Worm (Caenorhabditis elegans) whole organism, early embryonic: Measurements from ENCODE around the gene F48G7.8.

ENCODE experiments used
- B0310.2 ChIP-seq: sonication (generic microtip); optimal IDR thresholded peaks from 2 replicates; lab custom pipeline; 2016; ENCODE audit warnings: mild to moderate bottlenecking, missing genetic modification characterization, missing compliant biosample characterization
- ama-1 ChIP-seq: fragments of 150-350 bp; optimal IDR thresholded peaks from 2 replicates; lab custom pipeline; 2014
- ceh-13 ChIP-seq: fragments of 200-800 bp; sonication (Bioruptor generic); optimal IDR thresholded peaks from 2 replicates; lab custom pipeline; 2018; ENCODE audit warnings: mild to moderate bottlenecking, missing genetic modification characterization, missing compliant biosample characterization
- ets-7 ChIP-seq: sonication (generic microtip); optimal IDR thresholded peaks from 2 replicates; lab custom pipeline; 2016; ENCODE audit warnings: missing genotype, missing genetic modification characterization, missing compliant biosample characterization
- flt-1 ChIP-seq: fragments of 200-800 bp; sonication (Bioruptor generic); IDR thresholded peaks from 2 replicates; pipeline ENCODE4 v1.3.6; 2022; ENCODE audit warnings: missing genetic modification characterization, missing compliant biosample characterization
- hmbx-1 ChIP-seq: sonication (generic microtip); optimal IDR thresholded peaks from 2 replicates; lab custom pipeline; 2016; ENCODE audit warnings: mild to moderate bottlenecking, missing genetic modification characterization, missing compliant biosample characterization
- hmg-4 ChIP-seq: fragments of 200-800 bp; sonication (Bioruptor generic); optimal IDR thresholded peaks from 2 replicates; lab custom pipeline; 2018; ENCODE audit warnings: mild to moderate bottlenecking, missing genetic modification characterization, missing compliant biosample characterization
- hnd-1 ChIP-seq: sonication (generic microtip); optimal IDR thresholded peaks from 2 replicates; lab custom pipeline; 2016; ENCODE audit warnings: missing genetic modification characterization, missing compliant biosample characterization
- sea-1 ChIP-seq: fragments of 200-800 bp; sonication (Bioruptor generic); conservative IDR thresholded peaks from 2 replicates; pipeline ENCODE4 v1.3.6; 2022; ENCODE audit warnings: missing genetic modification characterization, missing compliant biosample characterization
- tbx-37 ChIP-seq: fragments of 200-800 bp; sonication (Bioruptor generic); conservative IDR thresholded peaks from 2 replicates; pipeline ENCODE4 v1.3.6; 2022; ENCODE audit warnings: missing genetic modification reagents, missing genetic modification characterization, missing compliant biosample characterization
- tra-4 ChIP-seq: sonication (generic microtip); optimal IDR thresholded peaks from 2 replicates; lab custom pipeline; 2017; ENCODE audit warnings: missing genetic modification characterization, missing compliant biosample characterization

DNA sequence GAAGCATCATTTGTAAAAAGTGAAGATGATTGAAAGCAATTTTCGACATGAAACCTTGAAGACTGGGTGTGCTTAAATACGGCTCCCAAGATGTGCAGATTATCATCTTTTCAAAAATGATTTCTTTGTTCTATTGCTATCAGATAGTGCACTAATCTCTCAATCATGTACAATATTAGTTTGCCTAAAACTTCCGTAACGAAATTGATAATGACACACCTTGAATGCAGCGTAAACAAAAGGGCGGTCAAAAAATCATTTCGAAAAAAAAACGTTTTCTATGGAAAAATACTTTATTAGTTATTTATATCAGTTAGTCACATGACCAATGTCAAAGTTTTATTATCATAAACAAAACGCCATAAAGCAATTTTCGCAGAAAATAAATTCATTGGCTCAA lies 4.6 kb downstream of the F48G7.8 start, which contains the start of gene F48G7.5:
- no peak for TF ChIP-seq ama-1 (lab: Kevin White, UChicago)
- no peak for TF ChIP-seq hnd-1 (tag; lab: Kevin White, UChicago)
- no peak for TF ChIP-seq hmg-4 (GFP tag; lab: Kevin White, UChicago)
- TF ChIP-seq sea-1 (GFP tag; lab: Robert Waterston, UW), result no peak
- no peak for TF ChIP-seq ets-7 (tag; lab: Kevin White, UChicago)
- TF ChIP-seq tbx-37, result no peak
- no peak for TF ChIP-seq hmbx-1 (tag; lab: Kevin White, UChicago)
- TF ChIP-seq flt-1, result no peak
- TF ChIP-seq B0310.2 (tag; lab: Kevin White, UChicago), result no peak
- TF ChIP-seq tra-4 (tag; lab: Kevin White, UChicago), result no peak
- TF ChIP-seq ceh-13, result no peak
